Fruit fly (Drosophila melanogaster) whole organism, embryonic: ENCODE results near the gene cort.

Experiments
- Atf3 ChIP-seq: fragments of 200-800 bp; sonication (Bioruptor generic); optimal IDR thresholded peaks from 3 replicates; lab custom pipeline; 2016; ENCODE audit warnings: missing biosample characterization, missing genetic modification characterization
- CG10431 ChIP-seq: fragments of 200-800 bp; sonication (Bioruptor generic); optimal IDR thresholded peaks from 3 replicates; lab custom pipeline; 2018; ENCODE audit warnings: missing biosample characterization, mild to moderate bottlenecking, missing genetic modification characterization
- CG10543 ChIP-seq: fragments of 200-800 bp; sonication (Bioruptor generic); optimal IDR thresholded peaks from 3 replicates; lab custom pipeline; 2017; ENCODE audit warnings: missing biosample characterization, mild to moderate bottlenecking, missing genetic modification characterization, moderate library complexity
- CG10565 ChIP-seq: fragments of 200-800 bp; sonication (Bioruptor generic); optimal IDR thresholded peaks from 3 replicates; lab custom pipeline; 2016; ENCODE audit warnings: missing biosample characterization, mild to moderate bottlenecking, missing genetic modification characterization
- CG11560 ChIP-seq: fragments of 200-800 bp; sonication (Bioruptor generic); IDR thresholded peaks from 3 replicates; pipeline ENCODE4 v1.3.6; 2022; ENCODE audit warnings: missing biosample characterization, missing genetic modification characterization
- CG13123 ChIP-seq: fragments of 200-800 bp; sonication (Bioruptor generic); optimal IDR thresholded peaks from 2 replicates; lab custom pipeline; 2016; ENCODE audit warnings: missing biosample characterization, missing genetic modification characterization
- CG13287 ChIP-seq: fragments of 200-800 bp; sonication (Bioruptor generic); IDR thresholded peaks from 2 replicates; pipeline ENCODE4 v1.3.6; 2022; ENCODE audit warnings: missing biosample characterization, missing genetic modification characterization; ENCODE audit not compliant: partially characterized antibody
- CG15011 ChIP-seq: fragments of 200-800 bp; sonication (Bioruptor generic); optimal IDR thresholded peaks from 3 replicates; lab custom pipeline; 2018; ENCODE audit warnings: missing biosample characterization, mild to moderate bottlenecking, missing genetic modification characterization
- CG15479 ChIP-seq: fragments of 200-800 bp; sonication (Bioruptor generic); optimal IDR thresholded peaks from 3 replicates; lab custom pipeline; 2019; ENCODE audit warnings: missing biosample characterization, mild to moderate bottlenecking, missing genetic modification characterization, moderate library complexity
- CG1603 ChIP-seq: fragments of 200-800 bp; sonication (Bioruptor generic); optimal IDR thresholded peaks from 2 replicates; lab custom pipeline; 2019; ENCODE audit warnings: missing biosample characterization, mild to moderate bottlenecking, missing genetic modification characterization, moderate library complexity
- CG17361 ChIP-seq: fragments of 200-800 bp; sonication (Bioruptor generic); IDR thresholded peaks from 3 replicates; pipeline ENCODE4 v1.3.6; 2022; ENCODE audit warnings: missing biosample characterization, missing genetic modification characterization
- CG17829 ChIP-seq: fragments of 200-800 bp; optimal IDR thresholded peaks from 2 replicates; lab custom pipeline; 2019; ENCODE audit warnings: missing biosample characterization, mild to moderate bottlenecking, missing genetic modification characterization, moderate library complexity
- CG18764 ChIP-seq: fragments of 200-800 bp; sonication (Bioruptor generic); optimal IDR thresholded peaks from 3 replicates; lab custom pipeline; 2016; ENCODE audit warnings: missing biosample characterization, missing genetic modification characterization
- CG2120 ChIP-seq: fragments of 200-800 bp; sonication (Bioruptor generic); optimal IDR thresholded peaks from 3 replicates; lab custom pipeline; 2016; ENCODE audit warnings: missing biosample characterization, missing genetic modification characterization
- CG30403 ChIP-seq: fragments of 200-800 bp; sonication (Bioruptor generic); optimal IDR thresholded peaks from 3 replicates; lab custom pipeline; 2016; ENCODE audit warnings: missing biosample characterization, missing genetic modification characterization
- CG31224 ChIP-seq: fragments of 200-800 bp; sonication (Bioruptor generic); IDR thresholded peaks from 2 replicates; pipeline ENCODE4 v1.3.6; 2022; ENCODE audit warnings: missing biosample characterization, missing genetic modification characterization
- CG31365 ChIP-seq: fragments of 200-800 bp; sonication (Bioruptor generic); optimal IDR thresholded peaks from 2 replicates; lab custom pipeline; 2018; ENCODE audit warnings: missing biosample characterization, mild to moderate bottlenecking, missing genetic modification characterization
- CG3726 ChIP-seq: fragments of 200-800 bp; sonication (Bioruptor generic); IDR thresholded peaks from 3 replicates; pipeline ENCODE4, ENCODE4 v1.3.6; 2022; ENCODE audit warnings: missing biosample characterization, missing genetic modification characterization
- CG3995 ChIP-seq: fragments of 200-800 bp; sonication (Bioruptor generic); optimal IDR thresholded peaks from 3 replicates; lab custom pipeline; 2016; ENCODE audit warnings: missing biosample characterization, missing genetic modification characterization
- CG4730 ChIP-seq: fragments of 200-800 bp; sonication (Bioruptor generic); IDR thresholded peaks from 2 replicates; pipeline ENCODE4 v1.3.6; 2022; ENCODE audit warnings: missing biosample characterization, missing genetic modification characterization
- CG8388 ChIP-seq: fragments of 200-800 bp; sonication (Bioruptor generic); optimal IDR thresholded peaks from 2 replicates; lab custom pipeline; 2019; ENCODE audit warnings: missing biosample characterization, mild to moderate bottlenecking, missing genetic modification characterization, moderate library complexity
- CTCF ChIP-seq: fragments of 200-800 bp; sonication (Bioruptor generic); optimal IDR thresholded peaks from 2 replicates; lab custom pipeline; 2017; ENCODE audit warnings: missing biosample characterization, mild to moderate bottlenecking, missing genetic modification characterization, moderate library complexity
- Gsc ChIP-seq: fragments of 200-800 bp; sonication (Bioruptor generic); IDR thresholded peaks from 2 replicates; pipeline ENCODE4 v1.3.6; 2022; ENCODE audit warnings: missing biosample characterization, missing genetic modification characterization
- HHEX ChIP-seq: fragments of 200-800 bp; sonication (Bioruptor generic); optimal IDR thresholded peaks from 3 replicates; lab custom pipeline; 2017; ENCODE audit warnings: missing biosample characterization, mild to moderate bottlenecking, missing genetic modification characterization, missing genetic modification reagents
- Hr39 ChIP-seq: fragments of >200 bp; optimal IDR thresholded peaks from 2 replicates; lab custom pipeline; 2017
- Hr51 ChIP-seq, 2 experiments: fragments of 200-800 bp; sonication (Bioruptor generic); optimal IDR thresholded peaks; 2 replicates in 1 of 2; 3 replicates in 1 of 2; lab custom pipeline; 2016 to 2018; ENCODE audit warnings: missing biosample characterization in 2 of 2, missing genetic modification characterization in 2 of 2, mild to moderate bottlenecking in 1 of 2, moderate library complexity in 1 of 2
- Kr ChIP-seq: fragments of 200-800 bp; sonication (Bioruptor generic); optimal IDR thresholded peaks from 2 replicates; lab custom pipeline; 2017; ENCODE audit warnings: missing biosample characterization, mild to moderate bottlenecking, missing genetic modification characterization
- Mes4 ChIP-seq: fragments of 200-800 bp; sonication (Bioruptor generic); optimal IDR thresholded peaks from 2 replicates; lab custom pipeline; 2016; ENCODE audit warnings: missing biosample characterization, missing genetic modification characterization
- NC2β ChIP-seq: fragments of 200-800 bp; sonication (Bioruptor generic); optimal IDR thresholded peaks from 2 replicates; lab custom pipeline; 2016; ENCODE audit warnings: missing biosample characterization, missing genetic modification characterization
- NK7.1 ChIP-seq: fragments of 200-800 bp; sonication (Bioruptor generic); optimal IDR thresholded peaks from 3 replicates; lab custom pipeline; 2016; ENCODE audit warnings: missing biosample characterization, missing genetic modification characterization
- Nf-YA ChIP-seq: fragments of 200-800 bp; sonication (Bioruptor generic); IDR thresholded peaks from 2 replicates; pipeline ENCODE4 v1.3.6; 2022; ENCODE audit warnings: missing biosample characterization, missing genetic modification characterization
- Poxn ChIP-seq: fragments of 200-800 bp; sonication (Bioruptor generic); IDR thresholded peaks from 2 replicates; pipeline ENCODE4 v1.3.6; 2022; ENCODE audit warnings: missing biosample characterization, missing genetic modification characterization
- cad ChIP-seq: fragments of >200 bp; optimal IDR thresholded peaks from 2 replicates; lab custom pipeline; 2017; ENCODE audit warnings: missing biosample characterization, missing genetic modification characterization
- chinmo ChIP-seq: fragments of 200-800 bp; sonication (Bioruptor generic); IDR thresholded peaks from 4 replicates; pipeline ENCODE4 v1.3.6; 2022; ENCODE audit warnings: missing biosample characterization, missing genetic modification characterization; ENCODE audit not compliant: partially characterized antibody
- dm ChIP-seq: fragments of 200-800 bp; sonication (Bioruptor generic); optimal IDR thresholded peaks from 3 replicates; lab custom pipeline; 2016; ENCODE audit warnings: missing biosample characterization, missing genetic modification characterization
- esg ChIP-seq: fragments of 200-800 bp; sonication (Bioruptor generic); conservative IDR thresholded peaks from 2 replicates; pipeline ENCODE4 v1.3.6; 2022; ENCODE audit warnings: missing biosample characterization, missing genetic modification characterization
- fd102C ChIP-seq: fragments of 200-800 bp; sonication (Bioruptor generic); optimal IDR thresholded peaks from 2 replicates; lab custom pipeline; 2018; ENCODE audit warnings: missing biosample characterization, mild to moderate bottlenecking, missing genetic modification characterization, moderate library complexity
- fu2 ChIP-seq: fragments of 200-800 bp; sonication (Bioruptor generic); optimal IDR thresholded peaks from 2 replicates; lab custom pipeline; 2016; ENCODE audit warnings: missing biosample characterization, missing genetic modification characterization
- hkb ChIP-seq, 2 experiments: fragments of 200-800 bp in 1 of 2; fragments of >200 bp in 1 of 2; sonication (Bioruptor generic) in 1 of 2; IDR thresholded peaks in 1 of 2; optimal IDR thresholded peaks in 1 of 2; 2 replicates each; pipeline versions ENCODE4 v1.3.6 to Lab custom; 2017 to 2022; ENCODE audit warnings: missing biosample characterization in 1 of 2, missing genetic modification characterization in 1 of 2
- lola ChIP-seq, 3 experiments: fragments of >200 bp in 2 of 3; fragments of 200-800 bp in 1 of 3; sonication (Bioruptor generic) in 1 of 3; optimal IDR thresholded peaks; 2 replicates each; lab custom pipeline; 2017 to 2019; ENCODE audit warnings: missing biosample characterization in 3 of 3, missing genetic modification characterization in 3 of 3, mild to moderate bottlenecking in 1 of 3, moderate library complexity in 1 of 3
- nerfin-1 ChIP-seq: fragments of 200-800 bp; sonication (Bioruptor generic); optimal IDR thresholded peaks from 3 replicates; lab custom pipeline; 2019; ENCODE audit warnings: missing biosample characterization, mild to moderate bottlenecking, missing genetic modification characterization, moderate library complexity
- onecut ChIP-seq: fragments of 200-800 bp; sonication (Bioruptor generic); IDR thresholded peaks from 2 replicates; pipeline ENCODE4 v1.3.6; 2022; ENCODE audit warnings: missing biosample characterization, missing genetic modification characterization
- otp ChIP-seq: fragments of 200-800 bp; sonication (Bioruptor generic); IDR thresholded peaks from 3 replicates; pipeline ENCODE4, ENCODE4 v1.3.6; 2022; ENCODE audit warnings: missing biosample characterization, missing genetic modification characterization
- phol ChIP-seq: fragments of 200-800 bp; sonication (Bioruptor generic); optimal IDR thresholded peaks from 3 replicates; lab custom pipeline; 2018; ENCODE audit warnings: missing biosample characterization, mild to moderate bottlenecking, missing genetic modification characterization, moderate library complexity
- sd ChIP-seq: fragments of 200-800 bp; sonication (Bioruptor generic); optimal IDR thresholded peaks from 3 replicates; lab custom pipeline; 2018; ENCODE audit warnings: missing biosample characterization, mild to moderate bottlenecking, missing genetic modification characterization, moderate library complexity
- sisA ChIP-seq: fragments of 200-800 bp; sonication (Bioruptor generic); IDR thresholded peaks from 2 replicates; pipeline ENCODE4 v1.3.6; 2022; ENCODE audit warnings: missing biosample characterization, missing genetic modification characterization
- sna ChIP-seq: fragments of 200-800 bp; sonication (Bioruptor generic); IDR thresholded peaks from 2 replicates; pipeline ENCODE4 v1.3.6; 2022; ENCODE audit warnings: missing biosample characterization, missing genetic modification characterization; ENCODE audit not compliant: partially characterized antibody
- stc ChIP-seq: fragments of 200-800 bp; sonication (Bioruptor generic); IDR thresholded peaks from 2 replicates; pipeline ENCODE4 v1.3.6; 2022; ENCODE audit warnings: missing biosample characterization, missing genetic modification characterization
- stwl ChIP-seq: fragments of 200-800 bp; sonication (Bioruptor generic); optimal IDR thresholded peaks from 3 replicates; lab custom pipeline; 2018; ENCODE audit warnings: missing biosample characterization, mild to moderate bottlenecking, missing genetic modification characterization, moderate library complexity
- tap ChIP-seq: fragments of 200-800 bp; optimal IDR thresholded peaks from 3 replicates; lab custom pipeline; 2019; ENCODE audit warnings: missing biosample characterization, mild to moderate bottlenecking, missing genetic modification characterization, moderate library complexity
- tna ChIP-seq: fragments of 200-800 bp; sonication (Bioruptor generic); IDR thresholded peaks from 2 replicates; pipeline ENCODE4 v1.3.6; 2022; ENCODE audit warnings: missing biosample characterization, missing genetic modification characterization; ENCODE audit not compliant: partially characterized antibody
- tx ChIP-seq: fragments of 200-800 bp; sonication (Bioruptor generic); optimal IDR thresholded peaks from 2 replicates; lab custom pipeline; 2016; ENCODE audit warnings: missing biosample characterization, missing genetic modification characterization

cort gene

DNA sequence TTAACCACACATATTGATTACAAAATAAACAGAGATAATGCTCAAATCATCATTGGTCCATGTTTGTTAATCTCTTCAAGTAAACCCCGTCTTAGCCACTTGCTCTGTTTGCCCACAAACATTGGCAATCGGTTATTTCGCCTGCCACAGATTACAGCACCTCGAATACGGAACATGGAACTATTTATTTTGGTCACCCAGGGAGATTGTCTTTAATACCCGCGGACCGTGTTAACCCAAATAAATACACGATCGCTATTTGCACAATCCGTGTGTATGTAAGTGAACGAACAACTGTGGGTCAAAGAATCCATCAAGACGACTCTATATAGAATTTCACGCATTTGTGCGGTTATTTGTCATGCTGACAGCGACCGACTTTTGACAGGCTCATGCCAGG lies 24.3 kb upstream of the cort start:
- peak in 1 of 2 experiments; percentile 15 for TF ChIP-seq Hr51 (GFP tag; optimal IDR thresholded peaks at IDR 0.05; lab: Kevin White, UChicago)
- no peak for TF ChIP-seq Nf-YA (GFP tag; lab: Robert Waterston, UW)
- TF ChIP-seq chinmo = no peak
- TF ChIP-seq Kr (GFP tag; lab: Kevin White, UChicago) = peak; percentile 93
- TF ChIP-seq NC2β = peak; percentile 54
- no peak for TF ChIP-seq CTCF (GFP tag; lab: Kevin White, UChicago)
- TF ChIP-seq dm = no peak
- peak; percentile 51; the same call in 1 of the 3 replicates for TF ChIP-seq otp (GFP tag; lab: Robert Waterston, UW)
- peak; percentile 31 for TF ChIP-seq NK7.1 (GFP tag; lab: Kevin White, UChicago)
- TF ChIP-seq tx (GFP tag; lab: Kevin White, UChicago) = no peak
- TF ChIP-seq lola (GFP tag; optimal IDR thresholded peaks at IDR 0.05; lab: Kevin White, UChicago) = peak in 1 of 3 experiments; percentile 70
- TF ChIP-seq CG31224 (GFP tag; lab: Robert Waterston, UW) = no peak
- TF ChIP-seq Atf3 (GFP tag; lab: Kevin White, UChicago) = peak; percentile 34
- TF ChIP-seq CG10431 (GFP tag; lab: Kevin White, UChicago) = no peak
- no peak for TF ChIP-seq tna
- peak; percentile 31 for TF ChIP-seq stwl (tag; lab: Kevin White, UChicago)
- no peak for TF ChIP-seq CG3726 (GFP tag; lab: Robert Waterston, UW)
- no peak for TF ChIP-seq sisA
- no peak for TF ChIP-seq CG4730 (GFP tag; lab: Robert Waterston, UW)
- TF ChIP-seq CG18764 = no peak
- no peak for TF ChIP-seq stc (GFP tag; lab: Robert Waterston, UW)
- no peak for TF ChIP-seq CG17361 (GFP tag; lab: Robert Waterston, UW)
- no peak for TF ChIP-seq tap (tag; lab: Kevin White, UChicago)
- no peak for TF ChIP-seq CG3995 (GFP tag; lab: Kevin White, UChicago)
- TF ChIP-seq CG11560 = no peak
- no peak for TF ChIP-seq CG2120 (GFP tag; lab: Kevin White, UChicago)
- TF ChIP-seq fd102C = peak; percentile 99
- TF ChIP-seq nerfin-1 (tag; lab: Kevin White, UChicago) = no peak
- TF ChIP-seq fu2 (GFP tag; lab: Kevin White, UChicago) = no peak
- TF ChIP-seq phol = no peak
- no peak for TF ChIP-seq CG30403 (GFP tag; lab: Kevin White, UChicago)
- TF ChIP-seq esg (GFP tag; lab: Robert Waterston, UW) = no peak
- TF ChIP-seq Poxn (GFP tag; lab: Robert Waterston, UW) = no peak
- TF ChIP-seq sna (GFP tag; lab: Robert Waterston, UW) = no peak
- no peak for TF ChIP-seq HHEX (GFP tag; lab: Kevin White, UChicago)
- peak; percentile 91 for TF ChIP-seq CG15479 (GFP tag; lab: Kevin White, UChicago)
- no peak for TF ChIP-seq CG13287 (GFP tag; lab: Robert Waterston, UW)
- peak; percentile 70 for TF ChIP-seq CG1603 (tag; lab: Kevin White, UChicago)
- TF ChIP-seq Hr39 (lab: Kevin White, UChicago) = no peak
- no peak for TF ChIP-seq CG10565 (GFP tag; lab: Kevin White, UChicago)
- TF ChIP-seq hkb (optimal IDR thresholded peaks at IDR 0.05; lab: Kevin White, UChicago) = no peak
- 0 out of 2 replicates have a peak, but pooled peaks have one; percentile 22 for TF ChIP-seq hkb (GFP tag; IDR thresholded peaks at IDR 0.05; lab: Robert Waterston, UW)
- TF ChIP-seq CG15011 (GFP tag; lab: Kevin White, UChicago) = peak; percentile 45
- TF ChIP-seq Gsc (GFP tag; lab: Robert Waterston, UW) = no peak
- no peak for TF ChIP-seq CG10543 (GFP tag; lab: Kevin White, UChicago)
- no peak for TF ChIP-seq CG31365 (tag; lab: Kevin White, UChicago)
- no peak for TF ChIP-seq sd
- no peak for TF ChIP-seq CG8388
- no peak for TF ChIP-seq onecut
- peak; percentile 33 for TF ChIP-seq CG13123 (GFP tag; lab: Kevin White, UChicago)
- no peak for TF ChIP-seq cad
- TF ChIP-seq CG17829 (tag; lab: Kevin White, UChicago) = no peak
- TF ChIP-seq Mes4 (GFP tag; lab: Kevin White, UChicago) = peak; percentile 4
